Fruit fly (Drosophila melanogaster): Measurements from ENCODE around the gene CG5455.

Gene CG5455

dm6 chr3R:26461226-26461805 lies at the start of gene CG5455 (continued):
- no peak for TF ChIP-seq D (optimal IDR thresholded peaks at IDR 0.05)
- TF ChIP-seq D (GFP tag; optimal IDR thresholded peaks at IDR 0.05), result no peak
- peak; percentile 26; the same call in 1 of the 2 replicates for TF ChIP-seq MBD-R2 (GFP tag; IDR thresholded peaks at IDR 0.05)
- no peak for TF ChIP-seq vfl (GFP tag; optimal IDR thresholded peaks at IDR 0.05)
- TF ChIP-seq CG8290 (GFP tag; optimal IDR thresholded peaks at IDR 0.05), result no peak
- peak in 1 of 2 experiments; percentile 89 for TF ChIP-seq CG8290 (tag; optimal IDR thresholded peaks at IDR 0.05)
- TF ChIP-seq dmrt99B (tag; optimal IDR thresholded peaks at IDR 0.05), result no peak
- peak; percentile 65 for TF ChIP-seq PHDP (tag; optimal IDR thresholded peaks at IDR 0.05)
- peak; percentile 58 for TF ChIP-seq Meics (GFP tag; optimal IDR thresholded peaks at IDR 0.05)
- peak; percentile 23; the same call in 1 of the 2 replicates for TF ChIP-seq Nf-YA (GFP tag; IDR thresholded peaks at IDR 0.05)
- peak; percentile 23 for TF ChIP-seq pb (GFP tag; optimal IDR thresholded peaks at IDR 0.05)
- peak; percentile 91 for TF ChIP-seq cg (GFP tag; optimal IDR thresholded peaks at IDR 0.05)
- peak; percentile 19 for TF ChIP-seq CG10209 (GFP tag; optimal IDR thresholded peaks at IDR 0.05)
- peak; percentile 64 for TF ChIP-seq CG18599 (GFP tag; optimal IDR thresholded peaks at IDR 0.05)
- peak; percentile 85 for TF ChIP-seq CG12071 (GFP tag; optimal IDR thresholded peaks at IDR 0.05)
- peak; percentile 20 for TF ChIP-seq Asciz (GFP tag; optimal IDR thresholded peaks at IDR 0.05)
- TF ChIP-seq CG11398 (GFP tag; optimal IDR thresholded peaks at IDR 0.05), result no peak
- peak; percentile 47 for TF ChIP-seq Nf-YC (tag; optimal IDR thresholded peaks at IDR 0.05)
- TF ChIP-seq Bdp1 (GFP tag; optimal IDR thresholded peaks at IDR 0.05), result no peak
- no peak for TF ChIP-seq Chrac-16 (GFP tag; optimal IDR thresholded peaks at IDR 0.05)
- peak; percentile 83; the same call in 1 of the 2 replicates for TF ChIP-seq rib (GFP tag; IDR thresholded peaks at IDR 0.05)
- 0 out of 2 replicates have a peak, but pooled peaks have one; percentile 24 for TF ChIP-seq CG10321 (GFP tag; IDR thresholded peaks at IDR 0.05)
- no peak for TF ChIP-seq Neu2 (GFP tag; optimal IDR thresholded peaks at IDR 0.05; ENCODE audit: borderline replicate concordance)
- peak; percentile 74 for TF ChIP-seq CG12299 (tag; optimal IDR thresholded peaks at IDR 0.05)
- TF ChIP-seq shn (GFP tag; optimal IDR thresholded peaks at IDR 0.05), result no peak
- peak; percentile 87 for TF ChIP-seq ci (GFP tag; IDR thresholded peaks at IDR 0.05)
- TF ChIP-seq Sry-δ (GFP tag; optimal IDR thresholded peaks at IDR 0.05), result no peak
- TF ChIP-seq gt (GFP tag; IDR thresholded peaks at IDR 0.05), result no peak
- TF ChIP-seq Poxn (GFP tag; IDR thresholded peaks at IDR 0.05), result no peak
- 0 out of 2 replicates have a peak, but pooled peaks have one; percentile 20 for TF ChIP-seq sim (GFP tag; IDR thresholded peaks at IDR 0.05)
- TF ChIP-seq tup (GFP tag; optimal IDR thresholded peaks at IDR 0.05), result no peak
- peak; percentile 20 for TF ChIP-seq CG7839 (tag; optimal IDR thresholded peaks at IDR 0.05)
- TF ChIP-seq Hmx (GFP tag; optimal IDR thresholded peaks at IDR 0.05), result no peak
- peak; percentile 77; the same call in 2 of the 3 replicates for TF ChIP-seq CG6175 (GFP tag; IDR thresholded peaks at IDR 0.05)
- no peak for TF ChIP-seq vnd (GFP tag; IDR thresholded peaks at IDR 0.05; ENCODE audit: partially characterized antibody)
- no peak for TF ChIP-seq dmrt11E (tag; optimal IDR thresholded peaks at IDR 0.05)
- TF ChIP-seq otp (GFP tag; IDR thresholded peaks at IDR 0.05), result peak; percentile 58; the same call in 1 of the 3 replicates
- peak; percentile 30; the same call in 1 of the 2 replicates for TF ChIP-seq onecut (GFP tag; IDR thresholded peaks at IDR 0.05)
- TF ChIP-seq CG10979 (tag; optimal IDR thresholded peaks at IDR 0.05), result no peak
- TF ChIP-seq ase (GFP tag; IDR thresholded peaks at IDR 0.05), result no peak
- TF ChIP-seq gro (GFP tag; optimal IDR thresholded peaks at IDR 0.05), result peak; percentile 69
- peak in 1 of 2 experiments; percentile 40 for TF ChIP-seq Hr78 (GFP tag; optimal IDR thresholded peaks at IDR 0.05)
- no peak for TF ChIP-seq CG2889 (GFP tag; IDR thresholded peaks at IDR 0.05)
- TF ChIP-seq tx (GFP tag; optimal IDR thresholded peaks at IDR 0.05), result peak; percentile 21
- no peak for TF ChIP-seq CG12744 (GFP tag; optimal IDR thresholded peaks at IDR 0.05)
- TF ChIP-seq CG5245 (GFP tag; optimal IDR thresholded peaks at IDR 0.05), result no peak
- TF ChIP-seq Dip3 (GFP tag; optimal IDR thresholded peaks at IDR 0.05), result no peak
- TF ChIP-seq insv (GFP tag; optimal IDR thresholded peaks at IDR 0.05), result no peak
- TF ChIP-seq D19A (tag; optimal IDR thresholded peaks at IDR 0.05), result no peak
- peak; percentile 30 for TF ChIP-seq CG12659 (GFP tag; optimal IDR thresholded peaks at IDR 0.05)
- no peak for TF ChIP-seq CG10959 (GFP tag; IDR thresholded peaks at IDR 0.05)
